Fruit fly (Drosophila melanogaster): Measurements from ENCODE around the gene Nuak.

Gene Nuak

dm6 chr3R:10349987-10350386 lies 85.9 kb downstream of the Nuak start, which contains the start of gene jumu:
TSS of gene jumu (plus strand) at chr3R:10350182.
- TF ChIP-seq noc (tag; optimal IDR thresholded peaks at IDR 0.05), result no peak

dm6 chr3R:10350741-10351629 lies 86.9 kb downstream of the Nuak start:
- peak; percentile 84 for TF ChIP-seq noc (tag; optimal IDR thresholded peaks at IDR 0.05)

dm6 chr3R:10351960-10352458 lies 87.9 kb downstream of the Nuak start:
- no peak for TF ChIP-seq noc (tag; optimal IDR thresholded peaks at IDR 0.05)

dm6 chr3R:10352844-10353243 lies 88.7 kb downstream of the Nuak start:
- TF ChIP-seq noc (tag; optimal IDR thresholded peaks at IDR 0.05), result no peak

- TF ChIP-seq noc (tag; optimal IDR thresholded peaks at IDR 0.05), result no peak
Measured at dm6 chr3R:10353932-10354703, 90.0 kb downstream of the Nuak start.

- TF ChIP-seq noc (tag; optimal IDR thresholded peaks at IDR 0.05), result no peak
Measured at dm6 chr3R:10355840-10356562, 91.9 kb downstream of the Nuak start.

- no peak for TF ChIP-seq noc (tag; optimal IDR thresholded peaks at IDR 0.05)
Measured at dm6 chr3R:10356563-10357363, 92.7 kb downstream of the Nuak start.

dm6 chr3R:10357364-10357676 lies 93.2 kb downstream of the Nuak start:
- no peak for TF ChIP-seq noc (tag; optimal IDR thresholded peaks at IDR 0.05)
